Worm (Caenorhabditis elegans) whole organism, L4/young adult: ENCODE results near the gene F28C6.9.

Experiments
- dao-5 ChIP-seq: sonication (generic microtip); optimal IDR thresholded peaks from 2 replicates; lab custom pipeline; 2016; ENCODE audit warnings: missing genotype, missing genetic modification characterization, moderate library complexity, missing compliant biosample characterization
- him-1 ChIP-seq: sonication (generic microtip); optimal IDR thresholded peaks from 2 replicates; lab custom pipeline; 2016; ENCODE audit warnings: missing genotype, missing genetic modification reagents, missing genetic modification characterization, missing compliant biosample characterization

DNA sequence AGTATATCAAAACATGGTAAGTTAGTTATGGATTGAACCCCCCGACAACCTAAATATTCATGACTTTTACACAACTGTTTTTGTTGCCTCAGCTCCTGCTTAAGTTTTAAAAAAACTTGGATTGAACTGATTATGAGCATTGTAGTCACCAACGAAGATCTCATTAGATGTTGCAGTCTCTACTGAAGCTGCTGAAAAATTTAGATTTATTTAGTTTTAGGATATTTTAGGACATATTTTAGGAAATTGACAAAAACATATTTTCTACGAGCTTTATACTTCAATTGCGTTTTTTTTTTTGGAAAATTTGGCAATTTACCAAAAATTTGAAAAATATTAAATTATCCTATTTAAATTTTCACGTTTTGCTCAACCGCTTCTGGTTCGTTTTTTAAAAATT lies 48.0 kb downstream of the F28C6.9 start, which contains the start of gene F54C9.14:
- TF ChIP-seq dao-5 (tag; lab: Kevin White, UChicago), result no peak
- no peak for TF ChIP-seq him-1 (tag; lab: Kevin White, UChicago)
